Worm (Caenorhabditis elegans): ENCODE data around the gene nhr-59.

The nhr-59 gene

ce11 chrV:2308246-2308645 lies 30.2 kb upstream of the nhr-59 start (continued):
- no peak for TF ChIP-seq daf-16 (GFP tag; optimal IDR thresholded peaks at IDR 0.05)
- peak; percentile 84 for TF ChIP-seq daf-16 (tag; optimal IDR thresholded peaks at IDR 0.05)
- TF ChIP-seq pqm-1 (tag; optimal IDR thresholded peaks at IDR 0.05) = peak; percentile 94
- TF ChIP-seq mxl-3 (GFP tag; optimal IDR thresholded peaks at IDR 0.05) = peak; percentile 15
- TF ChIP-seq D1046.2 (GFP tag; IDR thresholded peaks at IDR 0.05) = no peak
- TF ChIP-seq hlh-30 (tag; optimal IDR thresholded peaks at IDR 0.05; ENCODE audit: insufficient read depth) = no peak
- peak; percentile 87 for TF ChIP-seq tra-1 (GFP tag; IDR thresholded peaks at IDR 0.05)
- TF ChIP-seq ceh-82 (tag; optimal IDR thresholded peaks at IDR 0.05) = no peak
- TF ChIP-seq madf-5 (GFP tag; IDR thresholded peaks at IDR 0.05) = no peak
- TF ChIP-seq ctbp-1 (GFP tag; IDR thresholded peaks at IDR 0.05) = no peak

- TF ChIP-seq aha-1 (tag) (peak; percentile 83), Y48G9A.11 (GFP tag; IDR thresholded peaks at IDR 0.05) (no peak)
Observed at ce11 chrV:2306383-2306782, 28.3 kb upstream of the nhr-59 start.

- no peak for TF ChIP-seq ceh-20 (GFP tag; IDR thresholded peaks at IDR 0.05)
- no peak for TF ChIP-seq nhr-25 (tag; optimal IDR thresholded peaks at IDR 0.05; ENCODE audit: borderline replicate concordance, insufficient read depth)
- TF ChIP-seq daf-8 (GFP tag; IDR thresholded peaks at IDR 0.05) = no peak
- no peak for TF ChIP-seq F44E2.7 (GFP tag; IDR thresholded peaks at IDR 0.05)
- TF ChIP-seq ctbp-1 (GFP tag; IDR thresholded peaks at IDR 0.05) = no peak
- TF ChIP-seq Y75B8A.6 (GFP tag; IDR thresholded peaks at IDR 0.05) = no peak
- TF ChIP-seq arid-1 (GFP tag; conservative IDR thresholded peaks at IDR 0.05) = no peak
- TF ChIP-seq dve-1 (tag; optimal IDR thresholded peaks at IDR 0.05; ENCODE audit: insufficient read depth) = no peak
- no peak for TF ChIP-seq dmd-8 (GFP tag; IDR thresholded peaks at IDR 0.05)
- TF ChIP-seq F49E8.2 (tag; optimal IDR thresholded peaks at IDR 0.05; ENCODE audit: borderline replicate concordance) = no peak
- no peak for TF ChIP-seq ceh-28 (tag; optimal IDR thresholded peaks at IDR 0.05)
Observed at ce11 chrV:2303775-2304174, 25.7 kb upstream of the nhr-59 start, which contains the start of gene irld-15. Gene irld-15 (minus strand): TSS chrV:2303875.

ce11 chrV:2300905-2301304 lies 22.8 kb upstream of the nhr-59 start, which contains the start of gene Y19D10B.8:
Gene Y19D10B.8 (minus strand): TSS chrV:2301005.
- TF ChIP-seq jun-1 (tag; optimal IDR thresholded peaks at IDR 0.05) (no peak), hlh-11 (tag; optimal IDR thresholded peaks at IDR 0.05) (no peak), ceh-32 (tag; optimal IDR thresholded peaks at IDR 0.05; ENCODE audit: poor library complexity) (no peak), unc-130 (GFP tag; optimal IDR thresholded peaks at IDR 0.05) (no peak), T20F7.1 (GFP tag; optimal IDR thresholded peaks at IDR 0.05) (no peak), nhr-6 (tag; optimal IDR thresholded peaks at IDR 0.05) (no peak), R02D3.7 (tag; optimal IDR thresholded peaks at IDR 0.05) (no peak), tra-1 (GFP tag; IDR thresholded peaks at IDR 0.05) (no peak), pha-4 (GFP tag; IDR thresholded peaks at IDR 0.05) (no peak), pha-4 (tag; optimal IDR thresholded peaks at IDR 0.05) (no peak), nhr-77 (tag; optimal IDR thresholded peaks at IDR 0.05) (no peak)

ce11 chrV:2294577-2294976 lies 16.5 kb upstream of the nhr-59 start, which contains the start of gene nhr-226:
Gene nhr-226 (plus strand): TSS chrV:2294877.
- TF ChIP-seq rbr-2 (tag; optimal IDR thresholded peaks at IDR 0.05) (no peak), pqm-1 (tag; optimal IDR thresholded peaks at IDR 0.05) (peak; percentile 13)

- TF ChIP-seq nhr-6 (tag; optimal IDR thresholded peaks at IDR 0.05) (no peak), zfp-2 (tag; optimal IDR thresholded peaks at IDR 0.05) (no peak), nhr-28 (tag; optimal IDR thresholded peaks at IDR 0.05) (peak; percentile 41), pqm-1 (tag; optimal IDR thresholded peaks at IDR 0.05) (peak; percentile 14), rbr-2 (tag; optimal IDR thresholded peaks at IDR 0.05) (no peak), ztf-11 (tag; optimal IDR thresholded peaks at IDR 0.05) (no peak), dmd-6 (GFP tag; IDR thresholded peaks at IDR 0.05) (peak; percentile 26; the same call in 1 of the 2 replicates)
Observed at ce11 chrV:2292240-2292639, 14.2 kb upstream of the nhr-59 start, which contains the start of gene nhr-115. Gene nhr-115 (plus strand): TSS chrV:2292540.
